Worm (Caenorhabditis elegans) whole organism, L4/young adult: ENCODE measurements around the gene C06B8.2.

Source experiments
- dao-5 ChIP-seq: sonication (generic microtip); optimal IDR thresholded peaks from 2 replicates; lab custom pipeline; 2016; ENCODE audit warnings: missing genotype, missing genetic modification characterization, moderate library complexity, missing compliant biosample characterization
- him-1 ChIP-seq: sonication (generic microtip); optimal IDR thresholded peaks from 2 replicates; lab custom pipeline; 2016; ENCODE audit warnings: missing genotype, missing genetic modification reagents, missing genetic modification characterization, missing compliant biosample characterization

DNA sequence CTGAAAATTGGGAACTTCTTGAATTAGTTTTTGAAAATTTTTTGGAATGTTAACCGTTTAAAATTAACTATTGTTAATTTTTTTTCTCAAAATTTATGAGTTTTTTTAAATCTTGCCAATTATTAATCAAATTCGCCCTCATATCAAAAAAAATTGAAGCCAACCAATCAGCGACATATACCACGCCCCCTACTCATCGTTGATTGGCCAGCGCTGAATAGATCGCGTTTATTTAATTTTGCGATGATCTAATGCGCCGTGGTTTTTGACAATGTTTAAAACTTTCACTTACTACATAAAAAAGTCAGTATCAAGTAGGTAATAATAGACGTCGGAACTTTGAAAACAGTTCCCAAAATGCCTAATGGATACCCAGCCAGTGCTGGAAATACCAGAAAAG lies 36.2 kb downstream of the C06B8.2 start:
- TF ChIP-seq him-1 (tag; lab: Kevin White, UChicago), result no peak
- no peak for TF ChIP-seq dao-5 (tag; lab: Kevin White, UChicago)
